Worm (Caenorhabditis elegans): ENCODE results near the gene Y75B8A.31.
"Not testable (repeated sequence)": the region's sequence is repeated elsewhere in the genome, so short reads cannot be mapped to it uniquely, and the experiment has no call there.

DNA sequence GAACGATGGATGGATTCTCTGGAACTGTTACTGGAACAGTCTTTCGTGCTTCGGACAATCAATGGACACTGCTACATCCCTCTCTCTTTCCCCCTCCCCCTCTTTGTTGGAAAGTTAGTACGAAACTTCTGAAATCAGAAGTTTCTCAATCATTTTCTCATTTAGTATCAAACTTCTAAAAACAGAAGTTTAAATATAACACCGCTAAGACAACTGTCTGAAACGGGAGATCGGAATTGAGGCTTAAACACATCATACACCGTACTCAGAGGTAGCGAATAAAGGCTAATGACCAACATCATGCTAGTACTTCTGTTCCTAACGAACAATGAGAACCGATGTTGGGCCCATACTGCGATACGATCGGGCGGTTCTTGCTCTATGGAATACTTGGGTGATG, 35.2 kb downstream of the Y75B8A.31 start, which contains the start of gene Y49E10.30:
- TF ChIP-seq zip-4 (GFP tag; optimal IDR thresholded peaks at IDR 0.05); lin-13 (GFP tag; optimal IDR thresholded peaks at IDR 0.05); ama-1 (optimal IDR thresholded peaks at IDR 0.05); lin-15B (tag; optimal IDR thresholded peaks at IDR 0.05); zag-1 (tag; optimal IDR thresholded peaks at IDR 0.05): not testable (repeated sequence)
